Worm (Caenorhabditis elegans) whole organism, mixed stage, embryonic: ENCODE results near the gene col-169.

ENCODE experiments used
- blmp-1 ChIP-seq: fragments of 150-350 bp; optimal IDR thresholded peaks from 2 replicates; lab custom pipeline; 2014; ENCODE audit warnings: missing biosample characterization, missing genetic modification characterization
- elt-1 ChIP-seq: sonication (generic microtip); optimal IDR thresholded peaks from 2 replicates; lab custom pipeline; 2017; ENCODE audit warnings: missing genetic modification characterization, mild to moderate bottlenecking, missing compliant biosample characterization, antibody characterized with exemption, moderate library complexity, borderline replicate concordance; ENCODE audit not compliant: insufficient read depth
- unc-62 ChIP-seq: fragments of 150-350 bp; optimal IDR thresholded peaks from 2 replicates; lab custom pipeline; 2014; ENCODE audit warnings: missing biosample characterization, missing genetic modification reagents, missing genetic modification characterization

DNA sequence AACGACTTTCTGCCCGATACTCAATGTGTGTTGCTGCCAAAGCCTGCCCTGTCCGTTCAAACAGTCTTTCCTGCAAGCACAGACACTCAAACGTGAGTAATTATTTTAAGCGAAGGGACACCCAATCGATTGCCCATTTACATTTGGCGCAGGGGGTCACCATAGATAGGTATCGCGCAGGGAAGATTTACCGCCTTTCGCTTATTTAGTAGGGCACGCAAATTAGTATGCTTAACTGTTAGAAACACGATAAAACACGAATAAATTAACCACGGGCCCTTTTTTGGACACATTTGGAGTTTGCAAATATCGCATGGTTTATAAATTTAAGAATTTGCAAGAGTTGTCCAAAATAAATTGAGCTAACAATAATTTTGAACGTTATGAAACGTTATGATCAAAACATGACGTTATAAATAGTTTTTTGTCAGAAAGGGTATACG lies 32.5 kb upstream of the col-169 start:
- peak; percentile 91 for TF ChIP-seq unc-62 (GFP tag; lab: Kevin White, UChicago)
- TF ChIP-seq blmp-1 (tag; lab: Kevin White, UChicago) = peak; percentile 65
- peak; percentile 43 for TF ChIP-seq elt-1 (tag; lab: Kevin White, UChicago)
